Worm (Caenorhabditis elegans): ENCODE data around the gene jun-1.

The jun-1 gene

DNA sequence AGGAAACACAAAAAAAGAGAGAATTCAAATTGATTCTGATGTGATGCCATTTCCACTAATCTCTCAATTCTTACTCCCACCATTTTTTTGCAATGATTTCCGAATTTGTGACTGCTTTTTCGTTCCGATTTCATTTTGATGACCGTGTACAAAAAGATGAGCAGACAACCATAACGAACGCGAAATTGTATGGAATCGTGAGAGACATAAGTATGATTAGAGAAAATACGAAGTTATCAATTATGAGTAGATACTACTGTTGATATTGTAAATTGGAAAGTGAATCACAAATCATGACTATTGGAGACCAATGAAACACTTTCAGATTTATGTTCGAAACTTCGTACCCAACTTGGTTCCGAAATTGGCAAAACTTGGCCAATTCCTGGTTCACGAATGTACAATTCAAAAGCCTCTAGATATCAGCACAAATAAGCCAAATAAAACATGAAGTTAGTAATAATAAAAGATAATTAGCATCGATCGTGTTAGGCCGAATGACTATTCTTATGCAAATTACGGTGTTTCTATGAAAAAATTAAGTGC is 1.4 kb upstream of the jun-1 start:
- TF ChIP-seq elt-2 (tag; optimal IDR thresholded peaks at IDR 0.05) (peak; percentile 37), nhr-43 (tag; optimal IDR thresholded peaks at IDR 0.05; ENCODE audit: poor library complexity, severe bottlenecking) (no peak), daf-12 (tag; optimal IDR thresholded peaks at IDR 0.05) (no peak), pqm-1 (tag; optimal IDR thresholded peaks at IDR 0.05) (peak; percentile 59)

DNA sequence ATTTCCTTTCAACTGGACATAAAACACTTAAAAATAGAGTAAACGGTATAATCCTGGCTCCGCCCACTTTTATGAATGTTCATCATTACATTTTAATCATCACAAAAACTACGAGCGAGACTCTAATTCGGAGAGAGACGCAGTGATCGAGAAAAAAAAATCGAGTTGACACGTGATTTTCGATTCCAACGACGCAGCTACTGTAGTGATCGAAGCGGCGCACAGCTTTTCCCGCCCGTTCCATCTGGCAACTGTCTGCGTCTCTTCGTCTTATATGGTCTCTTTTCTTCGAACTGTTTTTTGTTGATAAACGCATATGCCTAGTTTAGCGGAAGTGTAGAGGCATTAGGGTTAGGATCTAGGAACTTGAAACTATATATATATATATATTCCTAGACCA is 802 bp downstream of the jun-1 start:
- TF ChIP-seq fkh-2 (tag; optimal IDR thresholded peaks at IDR 0.05) (no peak), nhr-12 (tag; optimal IDR thresholded peaks at IDR 0.05) (no peak), nhr-11 (tag; optimal IDR thresholded peaks at IDR 0.05) (no peak), ceh-28 (tag; optimal IDR thresholded peaks at IDR 0.05) (no peak), nhr-67 (tag; optimal IDR thresholded peaks at IDR 0.05) (no peak), nfya-1 (tag; optimal IDR thresholded peaks at IDR 0.05; ENCODE audit: insufficient read depth) (peak; percentile 41), unc-39 (tag; optimal IDR thresholded peaks at IDR 0.05) (no peak), nhr-77 (tag; optimal IDR thresholded peaks at IDR 0.05) (no peak), mml-1 (tag; optimal IDR thresholded peaks at IDR 0.05) (no peak), nhr-43 (tag; optimal IDR thresholded peaks at IDR 0.05; ENCODE audit: poor library complexity, severe bottlenecking) (peak; percentile 76), skn-1 (tag; optimal IDR thresholded peaks at IDR 0.05) (no peak), lsy-12 (tag; optimal IDR thresholded peaks at IDR 0.05) (peak; percentile 29), unc-62 (GFP tag; optimal IDR thresholded peaks at IDR 0.05) (no peak), nhr-25 (tag; optimal IDR thresholded peaks at IDR 0.05) (peak; percentile 62), snpc-4 (tag; optimal IDR thresholded peaks at IDR 0.05) (no peak), lin-15B (tag; optimal IDR thresholded peaks at IDR 0.05) (no peak), pqm-1 (tag; optimal IDR thresholded peaks at IDR 0.05) (no peak), nhr-28 (tag; optimal IDR thresholded peaks at IDR 0.05) (no peak), lin-39 (tag; optimal IDR thresholded peaks at IDR 0.05) (no peak), elt-2 (tag; optimal IDR thresholded peaks at IDR 0.05) (peak; percentile 69), R02D3.7 (tag; optimal IDR thresholded peaks at IDR 0.05) (no peak), ama-1 (optimal IDR thresholded peaks at IDR 0.05) (no peak), elt-3 (tag; optimal IDR thresholded peaks at IDR 0.05) (peak in 1 of 3 experiments; percentile 6), nhr-237 (tag; optimal IDR thresholded peaks at IDR 0.05) (no peak), tbx-2 (tag; optimal IDR thresholded peaks at IDR 0.05) (no peak), ZK546.5 (tag; optimal IDR thresholded peaks at IDR 0.05) (no peak), fos-1 (tag; optimal IDR thresholded peaks at IDR 0.05) (no peak), aly-2 (tag; optimal IDR thresholded peaks at IDR 0.05) (no peak), hmg-11 (tag; optimal IDR thresholded peaks at IDR 0.05) (peak; percentile 21), ztf-11 (tag; optimal IDR thresholded peaks at IDR 0.05) (no peak), fkh-10 (GFP tag; optimal IDR thresholded peaks at IDR 0.05) (no peak), jun-1 (tag; optimal IDR thresholded peaks at IDR 0.05) (no peak), zag-1 (tag; optimal IDR thresholded peaks at IDR 0.05) (no peak), mdl-1 (tag; optimal IDR thresholded peaks at IDR 0.05) (peak; percentile 25), daf-12 (tag; optimal IDR thresholded peaks at IDR 0.05) (no peak), pha-4 (tag; optimal IDR thresholded peaks at IDR 0.05) (peak; percentile 50), sea-2 (GFP tag; optimal IDR thresholded peaks at IDR 0.05) (no peak), nhr-76 (tag; optimal IDR thresholded peaks at IDR 0.05) (no peak), eor-1 (tag; optimal IDR thresholded peaks at IDR 0.05) (no peak), ztf-4 (tag; optimal IDR thresholded peaks at IDR 0.05) (no peak), elt-1 (tag; optimal IDR thresholded peaks at IDR 0.05) (no peak), nhr-23 (tag; optimal IDR thresholded peaks at IDR 0.05) (peak; percentile 67), ceh-82 (tag; optimal IDR thresholded peaks at IDR 0.05) (no peak), ceh-9 (tag; optimal IDR thresholded peaks at IDR 0.05) (no peak), egl-5 (tag; optimal IDR thresholded peaks at IDR 0.05) (no peak), ceh-16 (tag; optimal IDR thresholded peaks at IDR 0.05) (no peak), egl-27 (tag; optimal IDR thresholded peaks at IDR 0.05) (no peak)
